Fruit fly (Drosophila melanogaster) whole organism, prepupa: ENCODE data around the gene Eno.
A peak's percentile ranks its signal among the peaks of the same experiment; 100 is the strongest.

ENCODE experiments used
- Blimp-1 ChIP-seq: fragments of 200-800 bp; sonication (Bioruptor generic); optimal IDR thresholded peaks from 3 replicates; lab custom pipeline; 2017; ENCODE audit warnings: missing biosample characterization, missing genetic modification characterization, mild to moderate bottlenecking, moderate library complexity, missing genetic modification reagents
- CG10669 ChIP-seq: fragments of 200-800 bp; sonication (Bioruptor generic); optimal IDR thresholded peaks from 3 replicates; lab custom pipeline; 2018; ENCODE audit warnings: missing biosample characterization, mild to moderate bottlenecking, missing genetic modification characterization, moderate library complexity
- CG11902 ChIP-seq: fragments of 200-800 bp; sonication (Bioruptor generic); optimal IDR thresholded peaks from 3 replicates; lab custom pipeline; 2016; ENCODE audit warnings: missing biosample characterization, missing genetic modification characterization
- CG16779 ChIP-seq: fragments of 200-800 bp; sonication (Bioruptor generic); optimal IDR thresholded peaks from 3 replicates; lab custom pipeline; 2017; ENCODE audit warnings: missing biosample characterization, mild to moderate bottlenecking, missing genetic modification characterization
- CG3032 ChIP-seq: fragments of 200-800 bp; optimal IDR thresholded peaks from 2 replicates; lab custom pipeline; 2019; ENCODE audit warnings: missing biosample characterization, mild to moderate bottlenecking, missing genetic modification characterization, moderate library complexity
- CG32006 ChIP-seq: fragments of 200-800 bp; sonication (Bioruptor generic); optimal IDR thresholded peaks from 3 replicates; lab custom pipeline; 2017; ENCODE audit warnings: missing biosample characterization, mild to moderate bottlenecking, missing genetic modification characterization
- CG4318 ChIP-seq: fragments of 200-800 bp; sonication (Bioruptor generic); optimal IDR thresholded peaks from 3 replicates; lab custom pipeline; 2017; ENCODE audit warnings: missing biosample characterization, mild to moderate bottlenecking, missing genetic modification characterization
- CG6854 ChIP-seq: fragments of 200-800 bp; sonication (Bioruptor generic); optimal IDR thresholded peaks from 2 replicates; lab custom pipeline; 2017; ENCODE audit warnings: missing biosample characterization, mild to moderate bottlenecking, missing genetic modification characterization
- CG7368 ChIP-seq: fragments of 200-800 bp; sonication (Bioruptor generic); optimal IDR thresholded peaks from 3 replicates; lab custom pipeline; 2016; ENCODE audit warnings: missing biosample characterization, missing genetic modification characterization
- CG8119 ChIP-seq: fragments of 200-800 bp; sonication (Bioruptor generic); IDR thresholded peaks from 3 replicates; pipeline ENCODE4 v1.3.6; 2022; ENCODE audit warnings: missing biosample characterization, missing genetic modification characterization
- CG8319 ChIP-seq: fragments of 200-800 bp; sonication (Bioruptor generic); optimal IDR thresholded peaks from 3 replicates; lab custom pipeline; 2016; ENCODE audit warnings: missing biosample characterization, missing genetic modification characterization
- CG8632 ChIP-seq: fragments of 200-800 bp; sonication (Bioruptor generic); optimal IDR thresholded peaks from 3 replicates; lab custom pipeline; 2016; ENCODE audit warnings: missing biosample characterization, missing genetic modification characterization
- Eip78C ChIP-seq: fragments of 200-800 bp; sonication (Bioruptor generic); peaks from one replicate; lab custom pipeline; 2016; ENCODE audit warnings: missing biosample characterization, missing genetic modification characterization
- Eip93F ChIP-seq: fragments of 200-800 bp; sonication (Bioruptor generic); optimal IDR thresholded peaks from 2 replicates; lab custom pipeline; 2016; ENCODE audit warnings: missing biosample characterization, mild to moderate bottlenecking, missing genetic modification characterization
- Ets21C ChIP-seq: fragments of 200-800 bp; sonication (Bioruptor generic); optimal IDR thresholded peaks from 3 replicates; lab custom pipeline; 2016; ENCODE audit warnings: missing biosample characterization, missing genetic modification characterization
- Hr38 ChIP-seq: sonication (Bioruptor generic); optimal IDR thresholded peaks from 2 replicates; lab custom pipeline; 2016; ENCODE audit warnings: missing biosample characterization, missing genetic modification characterization
- Hr4 ChIP-seq: fragments of 200-800 bp; sonication (Bioruptor generic); optimal IDR thresholded peaks from 3 replicates; lab custom pipeline; 2016; ENCODE audit warnings: missing biosample characterization, missing genetic modification characterization
- OdsH ChIP-seq: fragments of 200-800 bp; sonication (Bioruptor generic); optimal IDR thresholded peaks from 3 replicates; lab custom pipeline; 2016; ENCODE audit warnings: missing biosample characterization, missing genetic modification characterization
- Smox ChIP-seq: fragments of 200-800 bp; sonication (Bioruptor generic); optimal IDR thresholded peaks from 3 replicates; lab custom pipeline; 2016; ENCODE audit warnings: missing biosample characterization, missing genetic modification characterization
- achi ChIP-seq: fragments of 200-800 bp; sonication (Bioruptor generic); optimal IDR thresholded peaks from 3 replicates; lab custom pipeline; 2016; ENCODE audit warnings: missing biosample characterization, missing genetic modification characterization
- fd59A ChIP-seq: fragments of 200-800 bp; sonication (Bioruptor generic); optimal IDR thresholded peaks from 2 replicates; lab custom pipeline; 2017; ENCODE audit warnings: missing biosample characterization, mild to moderate bottlenecking, missing genetic modification characterization, missing genetic modification reagents
- spab ChIP-seq: fragments of 200-800 bp; sonication (Bioruptor generic); optimal IDR thresholded peaks from 2 replicates; lab custom pipeline; 2017; ENCODE audit warnings: missing biosample characterization, mild to moderate bottlenecking, missing genetic modification characterization, missing genetic modification reagents
- svp ChIP-seq: fragments of 200-800 bp; sonication (Bioruptor generic); peaks from one replicate; lab custom pipeline; 2016; ENCODE audit warnings: missing biosample characterization, missing genetic modification characterization
- vri ChIP-seq: fragments of 200-800 bp; sonication (Bioruptor generic); optimal IDR thresholded peaks from 3 replicates; lab custom pipeline; 2016; ENCODE audit warnings: missing biosample characterization, mild to moderate bottlenecking, missing genetic modification characterization

Eno gene

dm6 chr2L:1708110-1708509 lies 21.3 kb downstream of the Eno start:
- TF ChIP-seq vri (GFP tag; lab: Kevin White, UChicago) (peak; percentile 13), Eip93F (GFP tag; lab: Kevin White, UChicago) (no peak), svp (peak; percentile 52)

- TF ChIP-seq achi (GFP tag; lab: Kevin White, UChicago) (no peak), CG3032 (no peak), CG32006 (no peak), Blimp-1 (no peak), OdsH (GFP tag; lab: Kevin White, UChicago) (no peak), spab (GFP tag; lab: Kevin White, UChicago) (no peak), CG4318 (no peak), CG8119 (GFP tag; lab: Robert Waterston, UW) (no peak)
Observed at dm6 chr2L:1706961-1707360, 22.5 kb downstream of the Eno start.

- TF ChIP-seq Hr38 (GFP tag; lab: Kevin White, UChicago) (no peak), fd59A (GFP tag; lab: Kevin White, UChicago) (no peak), Ets21C (GFP tag; lab: Kevin White, UChicago) (no peak), achi (GFP tag; lab: Kevin White, UChicago) (no peak), Blimp-1 (no peak), CG10669 (GFP tag; lab: Kevin White, UChicago) (no peak), Eip78C (GFP tag; lab: Kevin White, UChicago) (no peak), CG7368 (GFP tag; lab: Kevin White, UChicago) (no peak), CG8319 (GFP tag; lab: Kevin White, UChicago) (no peak), Hr4 (no peak), CG3032 (no peak)
Observed at dm6 chr2L:1704746-1705145, 24.7 kb downstream of the Eno start, which contains the start of gene cpb. Gene cpb, plus strand, starts transcription at chr2L:1704902.

dm6 chr2L:1696269-1696668 lies 33.2 kb downstream of the Eno start:
- TF ChIP-seq Smox (GFP tag; lab: Kevin White, UChicago) (no peak), Eip93F (GFP tag; lab: Kevin White, UChicago) (no peak), CG16779 (tag; lab: Kevin White, UChicago) (no peak), Hr38 (GFP tag; lab: Kevin White, UChicago) (no peak), Eip78C (GFP tag; lab: Kevin White, UChicago) (no peak), OdsH (GFP tag; lab: Kevin White, UChicago) (no peak), CG6854 (GFP tag; lab: Kevin White, UChicago) (no peak)

dm6 chr2L:1692857-1693256 lies 36.6 kb downstream of the Eno start:
- TF ChIP-seq Eip93F (GFP tag; lab: Kevin White, UChicago) (peak; percentile 50), vri (GFP tag; lab: Kevin White, UChicago) (peak; percentile 89), CG8632 (no peak), spab (GFP tag; lab: Kevin White, UChicago) (no peak), CG11902 (GFP tag; lab: Kevin White, UChicago) (no peak), svp (no peak)
